Fruit fly (Drosophila melanogaster) whole organism, adult: ENCODE measurements around the gene Hpr1.

Experiments used
- CG33017 ChIP-seq: fragments of 200-800 bp; sonication (Bioruptor generic); optimal IDR thresholded peaks from 2 replicates; lab custom pipeline; 2018; ENCODE audit warnings: missing biosample characterization, mild to moderate bottlenecking, missing genetic modification characterization, moderate library complexity
- ovo ChIP-seq: fragments of 200-800 bp; sonication (Bioruptor generic); optimal IDR thresholded peaks from 2 replicates; lab custom pipeline; 2016; ENCODE audit warnings: missing biosample characterization, missing genetic modification characterization
- toe ChIP-seq: fragments of 200-800 bp; sonication (Bioruptor generic); optimal IDR thresholded peaks from 2 replicates; lab custom pipeline; 2016; ENCODE audit warnings: missing biosample characterization, missing genetic modification characterization

DNA sequence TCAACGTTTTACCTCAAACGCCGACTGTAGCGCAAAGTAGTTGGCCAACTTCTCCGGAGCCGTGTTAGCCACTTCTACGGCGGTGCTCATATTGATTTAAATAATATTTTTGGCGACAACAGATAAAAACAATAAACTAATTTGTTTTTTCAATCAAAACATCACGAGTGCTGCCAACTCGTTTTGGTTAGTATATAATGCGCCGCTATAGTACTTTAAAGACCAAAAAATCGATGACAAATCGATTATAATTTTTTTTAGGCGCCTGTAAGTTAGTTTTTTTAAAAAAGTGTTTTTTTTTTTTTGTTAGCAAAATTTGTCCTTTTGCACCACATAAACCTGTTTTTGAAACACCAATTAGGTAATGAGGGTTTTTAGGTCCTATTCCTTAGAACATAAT, at the start of gene Hpr1:
- no peak for TF ChIP-seq CG33017 (tag; lab: Kevin White, UChicago)
- no peak for TF ChIP-seq ovo (GFP tag; lab: Kevin White, UChicago)
- TF ChIP-seq toe (GFP tag; lab: Kevin White, UChicago) = no peak
